Fruit fly (Drosophila melanogaster): ENCODE data around the gene CG42245.
A peak's percentile ranks its signal among the peaks of the same experiment; 100 is the strongest.

Gene CG42245

dm6 chr3L:2651800-2652199 is 20.3 kb downstream of the CG42245 start, which contains the start of the genes ProRS-m, CG42304 and Snup (continued):
- TF ChIP-seq CG17359 (tag; optimal IDR thresholded peaks at IDR 0.05) (no peak), salm (tag; optimal IDR thresholded peaks at IDR 0.05) (no peak), pan (optimal IDR thresholded peaks at IDR 0.05) (no peak), pan (GFP tag; optimal IDR thresholded peaks at IDR 0.05 in 1 of 2, IDR thresholded peaks at IDR 0.05 in 1 of 2) (peak in 1 of 2 experiments; percentile 82), CG13123 (GFP tag; optimal IDR thresholded peaks at IDR 0.05) (no peak), bbx (GFP tag; IDR thresholded peaks at IDR 0.05; ENCODE audit: partially characterized antibody) (no peak), CG31224 (GFP tag; IDR thresholded peaks at IDR 0.05) (0 out of 2 replicates have a peak, but pooled peaks have one; percentile 19), CG10267 (tag; optimal IDR thresholded peaks at IDR 0.05) (peak; percentile 63), NC2β (GFP tag; optimal IDR thresholded peaks at IDR 0.05) (no peak), Sry-β (GFP tag; optimal IDR thresholded peaks at IDR 0.05) (no peak), Oli (tag; optimal IDR thresholded peaks at IDR 0.05) (peak; percentile 16), CG6791 (GFP tag; IDR thresholded peaks at IDR 0.05; ENCODE audit: partially characterized antibody) (no peak), CG15011 (GFP tag; optimal IDR thresholded peaks at IDR 0.05) (no peak), lmd (GFP tag; IDR thresholded peaks at IDR 0.05) (peak; percentile 53; the same call in 1 of the 2 replicates), CG43689 (GFP tag; IDR thresholded peaks at IDR 0.05) (peak; percentile 42; the same call in 1 of the 2 replicates), exex (tag; optimal IDR thresholded peaks at IDR 0.05) (no peak), CG10462 (GFP tag; optimal IDR thresholded peaks at IDR 0.05) (no peak), jumu (GFP tag; optimal IDR thresholded peaks at IDR 0.05) (no peak), CG34224 (GFP tag; IDR thresholded peaks at IDR 0.05; ENCODE audit: partially characterized antibody) (no peak), fd96Cb (tag; optimal IDR thresholded peaks at IDR 0.05) (peak; percentile 47), CG4617 (GFP tag; optimal IDR thresholded peaks at IDR 0.05; ENCODE audit: borderline replicate concordance) (peak; percentile 36), vnd (GFP tag; IDR thresholded peaks at IDR 0.05; ENCODE audit: partially characterized antibody) (no peak), CG10321 (GFP tag; IDR thresholded peaks at IDR 0.05) (no peak), CG2202 (tag; optimal IDR thresholded peaks at IDR 0.05) (no peak), dan (GFP tag; IDR thresholded peaks at IDR 0.05) (no peak), wor (GFP tag; IDR thresholded peaks at IDR 0.05) (peak; percentile 30; the same call in 1 of the 2 replicates), Atf3 (GFP tag; optimal IDR thresholded peaks at IDR 0.05) (no peak), CG33557 (GFP tag; optimal IDR thresholded peaks at IDR 0.05) (peak; percentile 29), CG6765 (GFP tag; optimal IDR thresholded peaks at IDR 0.05) (no peak), ap (GFP tag; IDR thresholded peaks at IDR 0.05) (peak; percentile 52; the same call in 1 of the 2 replicates), CG31365 (tag; optimal IDR thresholded peaks at IDR 0.05) (no peak), hth (optimal IDR thresholded peaks at IDR 0.05) (no peak), CG42726 (GFP tag; IDR thresholded peaks at IDR 0.05; ENCODE audit: partially characterized antibody) (no peak), Dad (GFP tag; optimal IDR thresholded peaks at IDR 0.05) (no peak), Doc2 (GFP tag; IDR thresholded peaks at IDR 0.05) (no peak), CG2199 (GFP tag; IDR thresholded peaks at IDR 0.05) (no peak), Meics (GFP tag; optimal IDR thresholded peaks at IDR 0.05) (peak; percentile 34), NC2α (GFP tag; optimal IDR thresholded peaks at IDR 0.05) (no peak), Rx (GFP tag; IDR thresholded peaks at IDR 0.05) (no peak), Fer1 (GFP tag; optimal IDR thresholded peaks at IDR 0.05) (no peak), Usf (GFP tag; optimal IDR thresholded peaks at IDR 0.05) (no peak), fd3F (GFP tag; optimal IDR thresholded peaks at IDR 0.05) (peak; percentile 26), slbo (GFP tag; IDR thresholded peaks at IDR 0.05) (peak; percentile 83), al (GFP tag; IDR thresholded peaks at IDR 0.05) (peak; percentile 71), Tbp (GFP tag; optimal IDR thresholded peaks at IDR 0.05) (no peak), Oaz (GFP tag; IDR thresholded peaks at IDR 0.05) (no peak), sim (GFP tag; IDR thresholded peaks at IDR 0.05) (no peak), CG10431 (GFP tag; optimal IDR thresholded peaks at IDR 0.05) (no peak), ems (GFP tag; optimal IDR thresholded peaks at IDR 0.05) (no peak), H15 (GFP tag; IDR thresholded peaks at IDR 0.05) (no peak; the same call in 2 of the 3 replicates), tgo (GFP tag; IDR thresholded peaks at IDR 0.05) (peak; percentile 86), eyg (GFP tag; optimal IDR thresholded peaks at IDR 0.05) (no peak)
